Worm (Caenorhabditis elegans) whole organism, L1 larva: Measurements from ENCODE around the gene tex-2.
A peak's percentile ranks its signal among the peaks of the same experiment; 100 is the strongest.

ENCODE experiments used
- C04F5.9 ChIP-seq: sonication (generic microtip); optimal IDR thresholded peaks from 2 replicates; lab custom pipeline; 2016; ENCODE audit warnings: missing genetic modification characterization, missing compliant biosample characterization
- F16B12.6 ChIP-seq: fragments of 150-350 bp; optimal IDR thresholded peaks from 2 replicates; lab custom pipeline; 2014; ENCODE audit warnings: missing biosample characterization, missing genetic modification characterization
- alr-1 ChIP-seq: fragments of 200-800 bp; sonication (Bioruptor generic); optimal IDR thresholded peaks from 2 replicates; lab custom pipeline; 2018; ENCODE audit warnings: borderline replicate concordance, mild to moderate bottlenecking, missing genetic modification characterization, missing compliant biosample characterization
- aly-2 ChIP-seq: fragments of 150-350 bp; optimal IDR thresholded peaks from 2 replicates; lab custom pipeline; 2014; ENCODE audit warnings: missing biosample characterization, missing genetic modification characterization
- blmp-1 ChIP-seq: fragments of 150-350 bp; optimal IDR thresholded peaks from 2 replicates; lab custom pipeline; 2014; ENCODE audit warnings: missing biosample characterization, missing genetic modification characterization
- ceh-63 ChIP-seq: fragments of 200-800 bp; sonication (Bioruptor generic); optimal IDR thresholded peaks from 2 replicates; lab custom pipeline; 2018; ENCODE audit warnings: mild to moderate bottlenecking, missing genetic modification characterization, missing compliant biosample characterization
- ceh-8 ChIP-seq: fragments of 200-800 bp; sonication (Bioruptor generic); optimal IDR thresholded peaks from 2 replicates; lab custom pipeline; 2018; ENCODE audit warnings: mild to moderate bottlenecking, missing genetic modification characterization, moderate library complexity, missing compliant biosample characterization
- ceh-88 ChIP-seq: fragments of 200-800 bp; sonication (Bioruptor generic); IDR thresholded peaks from 2 replicates; pipeline ENCODE4 v1.3.6; 2022; ENCODE audit warnings: missing genetic modification characterization, missing compliant biosample characterization
- ceh-90 ChIP-seq: sonication (generic microtip); optimal IDR thresholded peaks from 2 replicates; lab custom pipeline; 2016; ENCODE audit warnings: missing genetic modification characterization, missing compliant biosample characterization
- ces-1 ChIP-seq: fragments of 150-350 bp; optimal IDR thresholded peaks from 2 replicates; lab custom pipeline; 2014; ENCODE audit warnings: missing biosample characterization, missing genetic modification reagents, missing genetic modification characterization
- dsc-1 ChIP-seq: sonication (generic microtip); optimal IDR thresholded peaks from 2 replicates; lab custom pipeline; 2016; ENCODE audit warnings: mild to moderate bottlenecking, missing genetic modification characterization, missing compliant biosample characterization
- efl-1 ChIP-seq, 4 experiments: fragments of 150-350 bp; optimal IDR thresholded peaks in 3 of 4; peaks in 1 of 4; 1 replicate in 1 of 4; 2 replicates in 3 of 4; lab custom pipeline; 2014; ENCODE audit warnings: missing biosample characterization in 2 of 4, missing genetic modification characterization in 2 of 4, missing genetic modification reagents in 2 of 4
- egl-13 ChIP-seq: sonication (generic microtip); optimal IDR thresholded peaks from 2 replicates; lab custom pipeline; 2016; ENCODE audit warnings: missing genotype, missing genetic modification reagents, missing genetic modification characterization, missing compliant biosample characterization
- elt-2 ChIP-seq: sonication (generic microtip); optimal IDR thresholded peaks from 2 replicates; lab custom pipeline; 2016; ENCODE audit warnings: missing genetic modification characterization, mild to moderate bottlenecking, inconsistent platforms, missing compliant biosample characterization, missing genetic modification reagents
- ets-5 ChIP-seq: fragments of 200-800 bp; sonication (Bioruptor generic); IDR thresholded peaks from 2 replicates; pipeline ENCODE4 v1.3.6; 2022; ENCODE audit warnings: missing genetic modification characterization, missing compliant biosample characterization
- fkh-4 ChIP-seq: sonication (generic microtip); optimal IDR thresholded peaks from 2 replicates; lab custom pipeline; 2016; ENCODE audit warnings: missing compliant biosample characterization, missing genetic modification characterization, borderline replicate concordance
- fkh-8 ChIP-seq: sonication (generic microtip); optimal IDR thresholded peaks from 2 replicates; lab custom pipeline; 2016; ENCODE audit warnings: mild to moderate bottlenecking, missing genetic modification characterization, missing compliant biosample characterization
- hpl-2 ChIP-seq: fragments of 150-350 bp; optimal IDR thresholded peaks from 2 replicates; lab custom pipeline; 2014; ENCODE audit warnings: missing biosample characterization, missing genetic modification reagents, missing genetic modification characterization
- irx-1 ChIP-seq: sonication (generic microtip); optimal IDR thresholded peaks from 2 replicates; lab custom pipeline; 2016; ENCODE audit warnings: missing genetic modification characterization, missing compliant biosample characterization
- isw-1 ChIP-seq: fragments of 200-800 bp; sonication (Bioruptor generic); IDR thresholded peaks from 2 replicates; pipeline ENCODE4 v1.3.6; 2022; ENCODE audit warnings: missing genetic modification characterization, missing compliant biosample characterization
- lin-14 ChIP-seq: fragments of 200-800 bp; sonication (Bioruptor generic); optimal IDR thresholded peaks from 2 replicates; lab custom pipeline; 2018; ENCODE audit warnings: mild to moderate bottlenecking, missing genetic modification characterization, moderate library complexity, missing compliant biosample characterization
- lin-15B ChIP-seq: fragments of 150-350 bp; sonication (generic microtip); optimal IDR thresholded peaks from 3 replicates; lab custom pipeline; 2014; ENCODE audit warnings: missing biosample characterization, missing genetic modification characterization
- lin-35 ChIP-seq, 2 experiments: fragments of 150-350 bp; optimal IDR thresholded peaks; 2 replicates each; lab custom pipeline; 2014; ENCODE audit warnings: missing biosample characterization in 2 of 2, missing genetic modification characterization in 2 of 2, missing genetic modification reagents in 2 of 2
- lir-3 ChIP-seq: sonication (generic microtip); optimal IDR thresholded peaks from 2 replicates; lab custom pipeline; 2016; ENCODE audit warnings: mild to moderate bottlenecking, missing genetic modification characterization, moderate library complexity, missing compliant biosample characterization; ENCODE audit not compliant: poor library complexity
- lsy-2 ChIP-seq, 2 experiments: fragments of 150-350 bp; optimal IDR thresholded peaks; 2 replicates each; lab custom pipeline; 2014; ENCODE audit warnings: missing biosample characterization in 2 of 2, missing genetic modification characterization in 2 of 2
- mdl-1 ChIP-seq, 2 experiments: fragments of 150-350 bp; optimal IDR thresholded peaks; 2 replicates each; lab custom pipeline; 2014 to 2017; ENCODE audit warnings: missing biosample characterization in 2 of 2, missing genetic modification characterization in 2 of 2, inconsistent platforms in 1 of 2
- mef-2 ChIP-seq: fragments of 150-350 bp; optimal IDR thresholded peaks from 2 replicates; lab custom pipeline; 2014; ENCODE audit warnings: missing biosample characterization, missing genetic modification characterization
- nhr-19 ChIP-seq: fragments of 200-800 bp; sonication (Bioruptor generic); conservative IDR thresholded peaks from 2 replicates; pipeline ENCODE4 v1.3.6; 2022; ENCODE audit warnings: missing genetic modification characterization, missing compliant biosample characterization
- nhr-20 ChIP-seq: sonication (generic microtip); optimal IDR thresholded peaks from 2 replicates; lab custom pipeline; 2016; ENCODE audit warnings: mild to moderate bottlenecking, missing genetic modification characterization, missing compliant biosample characterization
- nhr-28 ChIP-seq: fragments of 150-350 bp; optimal IDR thresholded peaks from 2 replicates; lab custom pipeline; 2014; ENCODE audit warnings: missing biosample characterization, missing genetic modification characterization
- nhr-47 ChIP-seq: sonication (generic microtip); optimal IDR thresholded peaks from 2 replicates; lab custom pipeline; 2016; ENCODE audit warnings: mild to moderate bottlenecking, missing genetic modification characterization, moderate library complexity, missing compliant biosample characterization
- nhr-71 ChIP-seq: sonication (generic microtip); optimal IDR thresholded peaks from 2 replicates; lab custom pipeline; 2016; ENCODE audit warnings: mild to moderate bottlenecking, missing genetic modification characterization, moderate library complexity, missing compliant biosample characterization
- nhr-77 ChIP-seq: fragments of 150-350 bp; optimal IDR thresholded peaks from 2 replicates; lab custom pipeline; 2014; ENCODE audit warnings: missing biosample characterization, missing genetic modification characterization
- nhr-85 ChIP-seq: sonication (generic microtip); peaks from one replicate; lab custom pipeline; 2016; ENCODE audit warnings: missing genetic modification characterization, inconsistent platforms, missing compliant biosample characterization
- nhr-90 ChIP-seq: sonication (generic microtip); optimal IDR thresholded peaks from 2 replicates; lab custom pipeline; 2016; ENCODE audit warnings: mild to moderate bottlenecking, missing genetic modification characterization, missing compliant biosample characterization; ENCODE audit not compliant: poor library complexity
- pag-3 ChIP-seq: sonication (generic microtip); optimal IDR thresholded peaks from 2 replicates; lab custom pipeline; 2017; ENCODE audit warnings: missing genetic modification characterization, mild to moderate bottlenecking, missing compliant biosample characterization, antibody characterized with exemption, borderline replicate concordance; ENCODE audit not compliant: insufficient read depth
- pax-3 ChIP-seq: fragments of 200-800 bp; sonication (Bioruptor generic); optimal IDR thresholded peaks from 2 replicates; lab custom pipeline; 2018; ENCODE audit warnings: mild to moderate bottlenecking, missing genetic modification characterization, moderate library complexity, missing compliant biosample characterization
- skn-1 ChIP-seq: fragments of 150-350 bp; optimal IDR thresholded peaks from 2 replicates; lab custom pipeline; 2014; ENCODE audit warnings: missing biosample characterization, missing genetic modification characterization
- snpc-4 ChIP-seq: fragments of 150-350 bp; optimal IDR thresholded peaks from 2 replicates; lab custom pipeline; 2014; ENCODE audit warnings: missing biosample characterization, missing genetic modification characterization
- snu-23 ChIP-seq: sonication (generic microtip); optimal IDR thresholded peaks from 2 replicates; lab custom pipeline; 2016; ENCODE audit warnings: missing genetic modification characterization, missing compliant biosample characterization
- sox-4 ChIP-seq: sonication (generic microtip); optimal IDR thresholded peaks from 2 replicates; lab custom pipeline; 2016; ENCODE audit warnings: missing genetic modification characterization, missing compliant biosample characterization
- sptf-1 ChIP-seq: fragments of 150-350 bp; optimal IDR thresholded peaks from 2 replicates; lab custom pipeline; 2014; ENCODE audit warnings: missing biosample characterization, missing genetic modification characterization
- swsn-7 ChIP-seq: sonication (generic microtip); optimal IDR thresholded peaks from 2 replicates; lab custom pipeline; 2016; ENCODE audit warnings: missing genetic modification characterization, missing compliant biosample characterization
- tbx-2 ChIP-seq: sonication (generic microtip); optimal IDR thresholded peaks from 2 replicates; lab custom pipeline; 2016; ENCODE audit warnings: missing genetic modification characterization, missing compliant biosample characterization
- unc-86 ChIP-seq: sonication (generic microtip); optimal IDR thresholded peaks from 2 replicates; lab custom pipeline; 2016; ENCODE audit warnings: missing genetic modification characterization, missing compliant biosample characterization
- unc-98 ChIP-seq: fragments of 200-800 bp; sonication (Bioruptor generic); IDR thresholded peaks from 2 replicates; pipeline ENCODE4 v1.3.6; 2022; ENCODE audit warnings: missing genetic modification characterization, missing compliant biosample characterization
- xbp-1 ChIP-seq: sonication (generic microtip); optimal IDR thresholded peaks from 2 replicates; lab custom pipeline; 2016; ENCODE audit warnings: missing genetic modification characterization, missing compliant biosample characterization
- ztf-11 ChIP-seq, 2 experiments: sonication (generic microtip); optimal IDR thresholded peaks; 2 replicates each; lab custom pipeline; 2016 to 2017; ENCODE audit warnings: missing genetic modification characterization in 2 of 2, missing biosample characterization in 1 of 2, missing compliant biosample characterization in 1 of 2

tex-2 gene

DNA sequence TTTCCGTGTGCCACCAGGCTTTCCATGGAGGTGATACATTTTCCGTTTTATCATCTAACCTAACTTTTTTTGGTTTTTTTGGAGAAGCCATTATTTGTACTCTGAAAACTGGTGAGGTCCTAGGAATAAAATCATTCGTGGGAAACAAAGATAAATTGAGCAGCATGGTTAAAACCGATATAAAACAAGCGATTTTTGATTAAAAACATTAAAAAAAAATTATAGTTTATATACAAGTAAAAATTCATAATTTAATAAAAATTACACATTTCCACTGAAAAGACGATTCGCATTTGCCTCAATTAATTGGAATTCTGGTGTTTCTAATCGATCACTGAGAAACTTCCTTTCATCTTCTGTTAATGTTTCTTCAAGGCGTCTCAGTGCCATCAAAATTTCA lies 35.0 kb downstream of the tex-2 start, which contains the start of gene ZK1248.15:
Gene ZK1248.15 (minus strand): TSS at position 101 of the 400 bp plus-strand sequence.
- TF ChIP-seq hpl-2 (GFP tag; lab: Kevin White, UChicago) (no peak), ets-5 (GFP tag; lab: Robert Waterston, UW) (no peak), ces-1 (GFP tag; lab: Kevin White, UChicago) (no peak)

DNA sequence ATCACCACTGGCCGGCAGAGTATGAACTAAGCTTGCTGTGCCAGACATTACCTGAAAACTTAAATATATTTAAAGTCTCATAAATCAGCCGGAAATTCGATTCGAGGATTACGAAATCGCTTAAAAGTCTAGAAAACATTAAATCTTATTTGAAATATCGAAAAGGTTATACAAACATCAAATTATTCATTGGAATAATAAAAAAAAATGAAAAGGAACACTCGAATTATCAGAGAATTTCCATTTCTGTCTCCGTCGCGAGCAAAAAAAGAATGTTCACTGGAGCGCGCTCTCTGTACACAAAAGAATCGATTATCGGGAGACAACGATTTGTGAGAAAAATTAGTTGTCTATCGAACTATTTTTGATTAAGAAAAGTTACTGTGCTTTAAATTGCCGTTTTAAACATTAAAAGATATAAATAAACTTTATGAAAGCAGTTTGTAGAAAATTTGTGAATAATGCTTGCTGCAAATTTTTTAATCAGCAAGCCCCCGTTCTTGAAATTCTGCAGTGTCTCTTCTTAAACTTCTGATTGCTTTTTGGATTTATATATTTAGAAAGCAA lies 37.2 kb downstream of the tex-2 start, which contains the start of gene fzo-1:
Gene fzo-1 (minus strand): TSS at position 51 of the 567 bp plus-strand sequence.
- TF ChIP-seq aly-2 (tag; lab: Kevin White, UChicago) (no peak), skn-1 (peak; percentile 27), irx-1 (peak; percentile 20), snu-23 (GFP tag; lab: Kevin White, UChicago) (peak; percentile 58), dsc-1 (peak; percentile 52), unc-98 (GFP tag; lab: Robert Waterston, UW) (peak; percentile 92), ceh-63 (GFP tag; lab: Kevin White, UChicago) (peak; percentile 72), ceh-90 (peak; percentile 64), F16B12.6 (peak; percentile 7), lsy-2 (tag; optimal IDR thresholded peaks at IDR 0.05; lab: Kevin White, UChicago) (peak in 1 of 2 experiments; percentile 66), mdl-1 (tag; optimal IDR thresholded peaks at IDR 0.05; lab: Kevin White, UChicago) (no peak), nhr-19 (GFP tag; lab: Robert Waterston, UW) (0 out of 2 replicates have a peak, but pooled peaks have one; percentile 16), xbp-1 (tag; lab: Kevin White, UChicago) (peak; percentile 54), sptf-1 (tag; lab: Kevin White, UChicago) (no peak), blmp-1 (peak; percentile 46), efl-1 (optimal IDR thresholded peaks at IDR 0.05; lab: Kevin White, UChicago) (peak; percentile 42 to 50), efl-1 (GFP tag; optimal IDR thresholded peaks at IDR 0.05 in 1 of 2; lab: Kevin White, UChicago) (peak; percentile 22 to 36), sox-4 (tag; lab: Kevin White, UChicago) (peak; percentile 71), lir-3 (tag; lab: Kevin White, UChicago) (peak; percentile 77), fkh-4 (tag; lab: Kevin White, UChicago) (peak; percentile 39), elt-2 (tag; lab: Kevin White, UChicago) (peak; percentile 37), nhr-90 (tag; lab: Kevin White, UChicago) (peak; percentile 75), lin-15B (tag; lab: Kevin White, UChicago) (peak; percentile 15), egl-13 (peak; percentile 16), unc-86 (tag; lab: Kevin White, UChicago) (peak; percentile 2), nhr-71 (tag; lab: Kevin White, UChicago) (peak; percentile 74), nhr-28 (no peak), mef-2 (tag; lab: Kevin White, UChicago) (no peak), ets-5 (GFP tag; lab: Robert Waterston, UW) (no peak), tbx-2 (tag; lab: Kevin White, UChicago) (peak; percentile 61), ceh-88 (GFP tag; lab: Robert Waterston, UW) (peak; percentile 24; the same call in 1 of the 2 replicates), nhr-20 (peak; percentile 59), nhr-85 (tag; lab: Kevin White, UChicago) (peak; percentile 56), nhr-77 (tag; lab: Kevin White, UChicago) (no peak), ztf-11 (tag; optimal IDR thresholded peaks at IDR 0.05; lab: Kevin White, UChicago) (peak in 1 of 2 experiments; percentile 64), isw-1 (peak; percentile 52), fkh-8 (tag; lab: Kevin White, UChicago) (peak; percentile 52), pax-3 (tag; lab: Kevin White, UChicago) (peak; percentile 86), C04F5.9 (peak; percentile 33), pag-3 (tag; lab: Kevin White, UChicago) (no peak), ceh-8 (GFP tag; lab: Kevin White, UChicago) (no peak), alr-1 (tag; lab: Kevin White, UChicago) (no peak), swsn-7 (tag; lab: Kevin White, UChicago) (peak; percentile 45), snpc-4 (peak; percentile 20), lin-14 (GFP tag; lab: Kevin White, UChicago) (peak; percentile 73), lin-35 (GFP tag; optimal IDR thresholded peaks at IDR 0.05; lab: Kevin White, UChicago) (peak; percentile 38 to 55), nhr-47 (peak; percentile 69)
